Worm (Caenorhabditis elegans) whole organism, L4/young adult: ENCODE data around the gene gtbp-1.

Experiments
- W03F9.2 ChIP-seq: fragments of 150-350 bp; optimal IDR thresholded peaks from 2 replicates; lab custom pipeline; 2014; ENCODE audit warnings: missing biosample characterization, missing genetic modification characterization
- dao-5 ChIP-seq: sonication (generic microtip); optimal IDR thresholded peaks from 2 replicates; lab custom pipeline; 2016; ENCODE audit warnings: missing genotype, missing genetic modification characterization, moderate library complexity, missing compliant biosample characterization
- him-1 ChIP-seq: sonication (generic microtip); optimal IDR thresholded peaks from 2 replicates; lab custom pipeline; 2016; ENCODE audit warnings: missing genotype, missing genetic modification reagents, missing genetic modification characterization, missing compliant biosample characterization

The gtbp-1 gene

ce11 chrIV:10128906-10129386 is at the start of gene gtbp-1, which contains the start of gene K08F4.3:
gtbp-1 (minus strand) TSS chrIV:10128956.
K08F4.3 (plus strand) TSS chrIV:10129257.
- TF ChIP-seq him-1 (tag; lab: Kevin White, UChicago): no peak
- no peak for TF ChIP-seq dao-5 (tag; lab: Kevin White, UChicago)
- peak; percentile 81 for TF ChIP-seq W03F9.2

DNA sequence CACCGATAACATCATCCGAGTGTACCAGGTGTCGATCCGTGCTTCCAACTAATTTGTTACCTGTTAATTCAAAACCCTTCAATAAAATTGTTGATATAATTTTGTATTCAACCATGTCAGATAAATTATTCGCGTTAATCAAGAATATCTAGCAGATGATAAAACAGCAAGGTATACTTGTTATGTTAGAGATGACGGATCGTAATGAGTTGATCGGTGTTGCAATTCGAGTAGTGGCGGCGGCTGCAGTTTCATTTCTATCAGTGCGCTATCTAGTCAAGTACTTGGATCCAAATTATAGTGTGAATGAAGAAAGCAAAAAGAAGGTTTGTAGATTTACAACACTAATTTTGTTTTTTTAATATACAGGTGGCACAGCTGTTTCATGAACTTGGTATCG is 49.0 kb upstream of the gtbp-1 start, which contains the start of gene mspn-1:
Gene mspn-1, plus strand, starts transcription at position 190 of the 400 bp plus-strand sequence.
- TF ChIP-seq him-1 (tag; lab: Kevin White, UChicago): no peak
- no peak for TF ChIP-seq W03F9.2
- TF ChIP-seq dao-5 (tag; lab: Kevin White, UChicago): no peak

- TF ChIP-seq him-1 (tag; lab: Kevin White, UChicago) (peak; percentile 8), W03F9.2 (peak; percentile 74), dao-5 (tag; lab: Kevin White, UChicago) (no peak)
These were observed 47.5 kb upstream of the gtbp-1 start, which contains the start of gene rack-1 for ce11 chrIV:10176252-10176730. rack-1 (plus strand) TSS chrIV:10176680.

DNA sequence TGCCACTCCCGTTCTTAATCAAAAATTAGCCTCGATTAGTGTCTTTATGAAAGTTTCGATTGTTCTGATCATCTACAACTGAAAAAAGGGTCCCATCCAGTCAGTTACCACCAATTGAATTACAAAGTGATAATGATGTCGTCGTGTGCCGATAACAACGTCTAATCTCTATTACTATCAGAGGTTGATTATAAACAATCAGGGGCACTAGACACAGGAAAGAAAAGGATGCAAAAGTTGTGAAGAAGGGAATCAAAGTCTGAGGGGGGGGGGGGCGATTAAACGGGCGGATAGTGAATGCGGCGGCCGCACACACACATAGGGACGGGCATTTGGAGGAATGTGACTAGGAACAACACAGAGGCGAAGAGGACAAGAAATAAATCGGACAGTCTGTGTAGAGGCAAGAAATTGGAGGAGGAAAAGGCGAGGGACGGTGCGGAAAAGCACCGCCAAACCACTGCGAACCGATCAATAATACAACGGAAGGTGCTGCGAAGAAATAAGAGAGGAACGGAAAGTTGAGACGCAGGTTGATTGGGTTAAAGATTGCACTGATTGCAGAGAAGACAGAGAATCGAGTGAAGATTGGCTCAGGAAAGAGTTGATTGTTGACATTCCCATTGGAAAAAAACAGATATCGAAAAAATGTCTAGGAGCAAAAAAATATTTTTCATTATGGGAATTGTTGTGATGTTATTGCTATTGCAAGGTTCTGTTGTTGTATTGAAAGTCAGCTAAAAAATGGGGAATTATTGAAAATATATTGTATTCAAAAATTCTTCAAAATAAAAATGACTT is 46.4 kb upstream of the gtbp-1 start:
- TF ChIP-seq him-1 (tag; lab: Kevin White, UChicago): no peak

DNA sequence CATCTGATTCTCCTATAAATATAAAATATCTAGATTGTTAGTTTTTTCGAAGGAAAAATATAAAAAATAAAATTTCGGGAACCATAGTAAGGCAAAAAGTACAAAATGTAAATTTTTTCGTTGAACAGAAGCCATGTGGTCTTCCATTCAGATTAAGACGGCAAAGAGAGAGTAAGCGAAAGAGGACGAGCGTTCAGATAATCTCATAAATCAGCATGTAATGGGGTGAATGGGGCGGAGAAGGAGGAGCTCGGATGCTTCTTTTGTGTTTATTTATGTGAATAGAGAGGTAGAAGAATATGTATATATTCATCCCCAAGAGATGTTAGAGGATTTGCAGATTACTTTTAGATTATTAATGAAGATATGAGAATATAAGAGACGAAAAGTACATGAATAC is 45.6 kb upstream of the gtbp-1 start, which contains the start of gene pxf-1:
Gene pxf-1, minus strand, starts transcription at position 14 of the 400 bp plus-strand sequence.
- TF ChIP-seq him-1 (tag; lab: Kevin White, UChicago): no peak
- TF ChIP-seq W03F9.2: no peak
- TF ChIP-seq dao-5 (tag; lab: Kevin White, UChicago): no peak

DNA sequence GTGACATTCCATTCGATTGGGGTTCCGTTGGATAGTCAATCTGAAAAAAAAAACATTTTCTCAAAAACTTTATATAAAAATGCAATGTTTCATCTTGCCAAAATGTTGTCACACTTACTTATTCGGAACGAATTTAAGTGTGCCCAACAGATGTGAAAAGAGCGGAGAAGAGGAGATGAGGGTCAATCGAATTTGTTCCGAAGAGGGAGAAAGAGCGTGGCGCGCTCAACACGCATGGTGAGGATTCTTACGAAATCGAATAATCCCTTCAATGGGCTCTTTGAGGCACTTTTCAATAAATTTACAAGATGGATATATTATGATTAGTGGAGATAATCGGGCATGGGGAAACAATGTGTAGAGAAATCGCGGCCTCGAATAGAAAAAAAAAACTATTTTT is 42.1 kb upstream of the gtbp-1 start:
- TF ChIP-seq him-1 (tag; lab: Kevin White, UChicago): no peak

DNA sequence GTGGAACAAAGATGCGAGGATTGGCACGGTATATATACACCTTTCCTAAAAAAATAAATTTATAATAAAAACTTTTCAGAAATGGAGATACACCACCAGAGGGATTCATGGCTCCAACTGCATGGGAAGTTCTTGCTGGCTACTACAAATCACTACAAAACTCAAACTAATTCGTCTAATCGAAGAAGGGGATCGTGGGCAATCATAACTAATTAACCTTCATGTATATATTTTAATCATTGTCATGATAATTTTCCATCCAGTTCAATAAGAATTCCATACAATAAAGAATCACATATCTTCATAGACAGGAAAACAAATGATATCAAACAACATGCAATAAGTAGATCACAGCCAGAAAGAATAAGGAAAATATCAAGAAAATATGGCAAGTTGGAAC is 35.3 kb upstream of the gtbp-1 start:
- TF ChIP-seq dao-5 (tag; lab: Kevin White, UChicago) (no peak), him-1 (tag; lab: Kevin White, UChicago) (no peak), W03F9.2 (no peak)

DNA sequence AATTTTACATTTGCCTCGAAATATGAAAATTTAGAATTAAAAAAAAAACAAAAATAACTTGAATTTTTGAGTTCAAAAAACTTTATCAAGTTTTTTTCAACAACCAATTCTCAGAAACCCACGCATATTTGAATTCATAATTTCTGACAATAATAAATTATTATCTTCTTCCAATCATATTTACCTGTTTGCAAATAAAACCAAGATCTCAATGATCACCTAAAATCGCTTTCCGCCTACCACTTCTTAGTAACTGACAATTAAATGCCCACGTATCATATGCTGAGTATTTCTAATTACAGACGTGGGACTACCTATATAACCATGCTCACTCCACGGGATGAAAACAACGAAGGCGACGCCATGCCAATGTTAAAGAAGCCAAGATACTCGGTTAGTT is 33.0 kb upstream of the gtbp-1 start, which contains the start of gene pps-1:
Gene pps-1, plus strand, starts transcription at position 301 of the 400 bp plus-strand sequence.
- TF ChIP-seq W03F9.2 (no peak), him-1 (tag; lab: Kevin White, UChicago) (no peak), dao-5 (tag; lab: Kevin White, UChicago) (no peak)

ce11 chrIV:10157489-10158088 is 28.8 kb upstream of the gtbp-1 start, which contains the start of gene ttr-53:
ttr-53 (plus strand) TSS chrIV:10158038.
- no peak for TF ChIP-seq W03F9.2
- no peak for TF ChIP-seq him-1 (tag; lab: Kevin White, UChicago)
- TF ChIP-seq dao-5 (tag; lab: Kevin White, UChicago): no peak

- TF ChIP-seq W03F9.2 (no peak), him-1 (tag; lab: Kevin White, UChicago) (no peak), dao-5 (tag; lab: Kevin White, UChicago) (no peak)
These were observed 28.3 kb upstream of the gtbp-1 start for ce11 chrIV:10157034-10157433.

DNA sequence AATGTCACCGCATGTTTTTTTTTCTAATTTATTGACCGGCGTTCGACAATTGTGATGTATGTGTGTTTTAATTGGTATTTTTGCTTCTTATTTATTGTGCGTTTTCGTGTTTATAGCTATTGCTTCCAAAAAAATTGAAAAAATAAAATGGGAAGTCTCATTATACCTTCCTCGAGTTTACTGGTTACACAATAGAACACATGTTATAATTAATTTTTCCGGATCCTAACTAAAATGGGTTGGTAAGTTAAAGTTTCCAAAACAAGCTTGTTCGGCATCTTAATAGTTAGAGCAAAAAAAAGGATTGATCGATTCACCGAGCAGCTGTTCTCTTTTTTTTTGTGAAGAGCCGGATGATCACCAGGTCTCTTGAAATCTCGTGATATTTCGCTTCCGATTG is 26.7 kb upstream of the gtbp-1 start, which contains the start of gene ttr-54:
Gene ttr-54, plus strand, starts transcription at position 301 of the 400 bp plus-strand sequence.
- TF ChIP-seq dao-5 (tag; lab: Kevin White, UChicago): no peak
- no peak for TF ChIP-seq W03F9.2
- no peak for TF ChIP-seq him-1 (tag; lab: Kevin White, UChicago)

- TF ChIP-seq him-1 (tag; lab: Kevin White, UChicago) (no peak), W03F9.2 (no peak), dao-5 (tag; lab: Kevin White, UChicago) (no peak)
These were observed 24.7 kb upstream of the gtbp-1 start for ce11 chrIV:10153479-10153878.

DNA sequence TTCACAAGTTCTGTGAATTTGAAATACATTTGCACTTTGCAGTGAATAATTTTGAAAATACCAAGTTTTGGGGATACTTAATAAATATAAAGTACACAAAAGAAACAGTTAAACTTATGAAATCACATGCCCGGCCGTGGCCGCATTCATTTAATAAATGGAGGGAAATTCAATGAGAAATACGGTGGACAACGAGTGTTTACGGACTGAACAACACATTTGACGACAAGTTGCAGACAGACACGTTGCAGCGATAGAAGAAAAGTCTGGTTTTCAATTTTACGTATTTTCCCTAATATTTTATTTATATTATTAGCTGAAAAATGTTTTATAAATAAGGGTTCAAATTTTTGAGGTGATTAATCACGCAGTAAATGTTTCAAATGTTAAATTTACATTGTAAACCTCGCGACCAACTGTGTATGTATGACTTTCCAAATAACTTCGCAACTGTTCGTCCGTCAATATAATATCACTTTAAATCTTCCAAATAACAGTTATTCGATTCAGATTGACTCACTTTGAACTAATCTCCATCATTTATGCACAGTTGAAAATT is 22.8 kb upstream of the gtbp-1 start, which contains the start of gene copg-1:
Gene copg-1, plus strand, starts transcription at position 509 of the 559 bp plus-strand sequence.
- TF ChIP-seq dao-5 (tag; lab: Kevin White, UChicago) (no peak), W03F9.2 (peak; percentile 63), him-1 (tag; lab: Kevin White, UChicago) (peak; percentile 7)
